Worm (Caenorhabditis elegans): ENCODE measurements around the gene Y113G7A.12.

ce11 chrV:20147662-20148245 lies 5.4 kb downstream of the Y113G7A.12 start, which contains the start of gene Y113G7A.13:
- TF ChIP-seq fkh-10 (GFP tag; optimal IDR thresholded peaks at IDR 0.05) (no peak), ama-1 (optimal IDR thresholded peaks at IDR 0.05) (no peak), pros-1 (tag; optimal IDR thresholded peaks at IDR 0.05) (no peak), ceh-31 (tag; optimal IDR thresholded peaks at IDR 0.05) (no peak), unc-42 (tag; optimal IDR thresholded peaks at IDR 0.05) (no peak), nhr-232 (tag; optimal IDR thresholded peaks at IDR 0.05) (no peak)
